Fruit fly (Drosophila melanogaster): ENCODE results near the gene CG6026.

The CG6026 gene

DNA sequence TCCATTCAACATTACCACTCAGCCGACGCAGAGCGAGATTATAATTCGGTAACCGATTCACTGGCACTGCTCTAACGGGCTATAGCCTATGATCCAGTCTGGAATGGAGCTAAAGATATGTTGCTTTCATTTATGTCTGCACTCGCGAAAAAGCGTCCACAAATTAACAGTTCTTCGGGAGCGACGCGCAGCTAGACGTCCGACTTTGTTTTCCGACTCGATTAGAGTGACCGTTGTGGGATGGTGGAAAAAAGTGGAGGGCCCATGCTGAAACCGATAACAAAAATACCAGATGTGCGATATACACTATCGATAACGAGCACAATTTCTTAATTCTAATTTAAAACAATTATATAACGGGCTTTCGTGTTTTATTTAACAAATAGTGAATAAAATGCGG is 60.7 kb downstream of the CG6026 start, which contains the start of gene cdi (continued):
- no peak for TF ChIP-seq CG11085 (GFP tag; IDR thresholded peaks at IDR 0.05)
- no peak for TF ChIP-seq seq (GFP tag; IDR thresholded peaks at IDR 0.05)
- peak; percentile 62; the same call in 1 of the 2 replicates for TF ChIP-seq CG42726 (GFP tag; IDR thresholded peaks at IDR 0.05; ENCODE audit: partially characterized antibody)
- peak; percentile 16 for TF ChIP-seq CG15073 (GFP tag; optimal IDR thresholded peaks at IDR 0.05)
- TF ChIP-seq dpn (GFP tag; optimal IDR thresholded peaks at IDR 0.05) = peak in 1 of 2 experiments; percentile 4
- no peak for TF ChIP-seq HLH3B (GFP tag; IDR thresholded peaks at IDR 0.05)
- TF ChIP-seq dysf (GFP tag; IDR thresholded peaks at IDR 0.05) = no peak; the same call in 2 of the 3 replicates
- TF ChIP-seq Hsf (GFP tag; optimal IDR thresholded peaks at IDR 0.05) = no peak
- TF ChIP-seq nom (GFP tag; optimal IDR thresholded peaks at IDR 0.05) = peak; percentile 24
- no peak for TF ChIP-seq Aef1 (GFP tag; IDR thresholded peaks at IDR 0.05)
- TF ChIP-seq fu2 (GFP tag; optimal IDR thresholded peaks at IDR 0.05) = no peak
- TF ChIP-seq CG2875 (GFP tag; optimal IDR thresholded peaks at IDR 0.05) = no peak
- TF ChIP-seq pum (GFP tag; optimal IDR thresholded peaks at IDR 0.05) = no peak
- peak; percentile 34 for TF ChIP-seq cwo (GFP tag; optimal IDR thresholded peaks at IDR 0.05)
- peak; percentile 56 for TF ChIP-seq CHES-1-like (GFP tag; optimal IDR thresholded peaks at IDR 0.05)
- TF ChIP-seq CG14014 (GFP tag; IDR thresholded peaks at IDR 0.05) = peak; percentile 30; the same call in 1 of the 2 replicates
- TF ChIP-seq Myb (GFP tag; optimal IDR thresholded peaks at IDR 0.05) = peak; percentile 47
- TF ChIP-seq CG12391 (tag; optimal IDR thresholded peaks at IDR 0.05) = peak; percentile 19
- no peak for TF ChIP-seq CG5180 (GFP tag; optimal IDR thresholded peaks at IDR 0.05)
- TF ChIP-seq slp2 (GFP tag; optimal IDR thresholded peaks at IDR 0.05) = peak; percentile 28
- TF ChIP-seq twi (tag; optimal IDR thresholded peaks at IDR 0.05) = no peak
- no peak for TF ChIP-seq gcm (GFP tag; optimal IDR thresholded peaks at IDR 0.05)
- no peak for TF ChIP-seq ATbp (GFP tag; optimal IDR thresholded peaks at IDR 0.05)
- TF ChIP-seq CG16813 (GFP tag; IDR thresholded peaks at IDR 0.05; ENCODE audit: partially characterized antibody) = peak; percentile 67; the same call in 2 of the 3 replicates
- no peak for TF ChIP-seq CG1602 (GFP tag; optimal IDR thresholded peaks at IDR 0.05)
- TF ChIP-seq dmrt11E (tag; optimal IDR thresholded peaks at IDR 0.05) = no peak
- TF ChIP-seq cad (GFP tag; optimal IDR thresholded peaks at IDR 0.05) = no peak
- no peak for TF ChIP-seq toy (GFP tag; IDR thresholded peaks at IDR 0.05)
- no peak for TF ChIP-seq Hmx (GFP tag; optimal IDR thresholded peaks at IDR 0.05)
- peak; percentile 33 for TF ChIP-seq MTF-1 (GFP tag; optimal IDR thresholded peaks at IDR 0.05; ENCODE audit: borderline replicate concordance)
- no peak for TF ChIP-seq sens-2 (GFP tag; IDR thresholded peaks at IDR 0.05)
- peak in 1 of 2 experiments; percentile 99 for TF ChIP-seq Pdp1 (GFP tag; optimal IDR thresholded peaks at IDR 0.05)
- no peak for TF ChIP-seq CG14965 (GFP tag; optimal IDR thresholded peaks at IDR 0.05; ENCODE audit: borderline replicate concordance)
- TF ChIP-seq Poxn (GFP tag; IDR thresholded peaks at IDR 0.05) = no peak
- TF ChIP-seq Ets97D (GFP tag; optimal IDR thresholded peaks at IDR 0.05) = no peak
- TF ChIP-seq CG9797 (GFP tag; optimal IDR thresholded peaks at IDR 0.05) = peak; percentile 68
- TF ChIP-seq chinmo (GFP tag; IDR thresholded peaks at IDR 0.05; ENCODE audit: partially characterized antibody) = 0 out of 4 replicates have a peak, but pooled peaks have one; percentile 63
- TF ChIP-seq Dp (GFP tag; optimal IDR thresholded peaks at IDR 0.05) = peak; percentile 3
- peak; percentile 25 for TF ChIP-seq CG11504 (tag; optimal IDR thresholded peaks at IDR 0.05)
- TF ChIP-seq Jarid2 (GFP tag; optimal IDR thresholded peaks at IDR 0.05) = peak; percentile 96
- no peak for TF ChIP-seq CG1024 (GFP tag; IDR thresholded peaks at IDR 0.05)
- peak; percentile 28 for TF ChIP-seq CG17829 (tag; optimal IDR thresholded peaks at IDR 0.05)
- no peak for TF ChIP-seq CG7839 (tag; optimal IDR thresholded peaks at IDR 0.05)
- no peak for TF ChIP-seq CG4404 (GFP tag; IDR thresholded peaks at IDR 0.05)
- peak; percentile 86 for TF ChIP-seq Opbp (GFP tag; IDR thresholded peaks at IDR 0.05; ENCODE audit: partially characterized antibody)
- peak; percentile 56; the same call in 2 of the 3 replicates for TF ChIP-seq CG14860 (GFP tag; IDR thresholded peaks at IDR 0.05; ENCODE audit: partially characterized antibody)
- TF ChIP-seq CG8765 (GFP tag; IDR thresholded peaks at IDR 0.05) = peak; percentile 27; the same call in 1 of the 2 replicates
- TF ChIP-seq oc (tag; optimal IDR thresholded peaks at IDR 0.05) = no peak
- no peak for TF ChIP-seq Sox100B (GFP tag; optimal IDR thresholded peaks at IDR 0.05)
- peak; percentile 16 for TF ChIP-seq CG13624 (GFP tag; optimal IDR thresholded peaks at IDR 0.05)
